Worm (Caenorhabditis elegans): ENCODE results near the gene ugt-15.

DNA sequence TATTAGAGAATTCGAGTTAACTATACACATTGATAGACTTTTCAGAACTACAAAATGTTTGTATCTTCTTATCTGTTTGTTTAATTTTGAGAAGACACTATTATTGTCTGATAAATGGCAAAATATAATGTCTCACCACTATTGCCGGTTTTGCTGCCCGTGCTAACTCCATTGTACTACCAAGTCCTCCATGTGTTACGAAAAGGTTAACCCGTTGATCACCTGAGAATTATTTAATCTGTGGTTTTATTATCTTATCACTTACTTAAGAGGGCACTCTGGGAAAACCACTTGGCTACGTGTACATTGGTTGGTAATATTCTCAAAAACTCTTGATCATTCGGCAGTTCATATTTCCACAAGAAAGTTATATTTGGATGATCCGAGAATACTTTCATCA, 31.4 kb upstream of the ugt-15 start:
- TF ChIP-seq nhr-11 (tag; optimal IDR thresholded peaks at IDR 0.05): no peak
- no peak for TF ChIP-seq mdl-1 (tag; optimal IDR thresholded peaks at IDR 0.05)
- TF ChIP-seq mab-5 (tag; optimal IDR thresholded peaks at IDR 0.05): no peak
- TF ChIP-seq elt-3 (tag; optimal IDR thresholded peaks at IDR 0.05): no peak
- TF ChIP-seq nhr-12 (tag; optimal IDR thresholded peaks at IDR 0.05): no peak
- TF ChIP-seq snpc-4 (tag; optimal IDR thresholded peaks at IDR 0.05): no peak
- no peak for TF ChIP-seq skn-1 (tag; optimal IDR thresholded peaks at IDR 0.05)
- TF ChIP-seq gmeb-1 (tag; optimal IDR thresholded peaks at IDR 0.05): no peak
- TF ChIP-seq aly-2 (tag; optimal IDR thresholded peaks at IDR 0.05): no peak
- no peak for TF ChIP-seq nhr-129 (tag; optimal IDR thresholded peaks at IDR 0.05)
- no peak for TF ChIP-seq nhr-6 (tag; optimal IDR thresholded peaks at IDR 0.05)
- no peak for TF ChIP-seq elt-1 (tag; optimal IDR thresholded peaks at IDR 0.05)
- no peak for TF ChIP-seq C34F6.9 (tag; optimal IDR thresholded peaks at IDR 0.05)

All from whole organism, L2 larva.